Worm (Caenorhabditis elegans): Measurements from ENCODE around the gene wdr-60.

- no peak for TF ChIP-seq pha-4 (tag; optimal IDR thresholded peaks at IDR 0.05)
- no peak for TF ChIP-seq pha-2 (tag; optimal IDR thresholded peaks at IDR 0.05)
- no peak for TF ChIP-seq hlh-6 (tag; optimal IDR thresholded peaks at IDR 0.05)
These were observed 30.4 kb upstream of the wdr-60 start, which contains the start of gene C26E6.1 for ce11 chrIII:4956566-4956965.
